Fruit fly (Drosophila melanogaster): Measurements from ENCODE around the gene Syt1.
A peak's percentile ranks its signal among the peaks of the same experiment; 100 is the strongest.

The Syt1 gene

DNA sequence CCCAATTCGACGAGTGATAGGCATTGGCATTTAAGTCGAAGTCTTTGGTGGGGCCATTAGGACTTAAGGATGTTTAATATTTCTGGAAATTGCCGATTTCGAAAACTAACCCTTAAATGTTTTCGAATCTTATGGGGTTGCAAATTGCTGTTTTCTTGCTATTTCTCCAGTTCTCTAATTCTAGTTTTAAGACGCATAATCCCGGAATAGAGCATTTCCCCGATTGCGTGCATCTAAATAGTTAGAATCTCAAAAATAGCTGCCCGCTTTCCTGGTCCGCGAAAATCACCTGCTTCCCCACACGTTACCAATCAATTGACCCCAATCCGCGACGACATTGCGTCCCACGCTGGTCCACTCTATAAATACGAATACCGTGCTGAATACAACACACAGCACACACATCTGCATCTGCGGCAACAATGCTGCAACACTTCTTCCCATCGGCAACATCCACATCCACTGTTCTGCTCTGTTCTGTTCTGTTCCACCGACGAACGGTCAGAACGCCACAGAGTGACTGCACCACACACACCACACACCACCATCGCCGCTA, 47.8 kb downstream of the Syt1 start, which contains the start of gene Bacc:
Gene Bacc (plus strand): TSS at position 542 of the 556 bp plus-strand sequence.
- TF ChIP-seq Sin3A (optimal IDR thresholded peaks at IDR 0.05) (no peak), h (optimal IDR thresholded peaks at IDR 0.05) (no peak), ttk (optimal IDR thresholded peaks at IDR 0.05) (no peak), Myc (optimal IDR thresholded peaks at IDR 0.05) (no peak), insv (optimal IDR thresholded peaks at IDR 0.05) (no peak), psq (optimal IDR thresholded peaks at IDR 0.05) (no peak)

DNA sequence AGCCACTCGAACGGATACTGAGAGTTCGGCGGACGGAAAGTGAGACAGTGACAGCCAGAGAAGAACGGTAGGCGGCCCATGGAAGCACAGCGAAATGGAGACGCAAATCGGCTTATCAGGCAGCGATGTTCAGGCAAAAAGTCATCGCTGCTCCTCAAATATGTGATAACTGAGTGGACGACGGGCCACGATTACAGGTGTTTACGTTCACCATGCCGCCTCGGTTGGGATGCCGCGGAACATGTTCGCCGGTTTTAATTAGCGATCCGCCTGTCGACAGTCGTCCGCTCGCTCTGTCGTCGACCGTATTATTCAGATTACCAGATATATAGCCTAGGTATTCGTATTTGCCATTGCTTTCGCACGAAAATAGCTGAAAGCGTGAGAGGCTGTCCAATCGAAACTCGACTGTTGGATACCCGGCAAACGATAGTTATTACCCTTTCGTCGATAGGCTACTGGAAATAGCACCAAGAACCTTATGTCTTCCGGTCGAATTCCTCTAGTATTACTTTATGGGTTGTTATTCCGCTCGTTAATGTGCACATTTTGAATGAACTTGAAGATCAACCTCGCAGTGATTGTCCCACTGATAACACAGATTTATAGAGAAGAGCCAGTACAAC, 48.6 kb downstream of the Syt1 start:
- TF ChIP-seq psq (optimal IDR thresholded peaks at IDR 0.05) (no peak), Sin3A (optimal IDR thresholded peaks at IDR 0.05) (no peak), Myc (optimal IDR thresholded peaks at IDR 0.05) (no peak), ttk (optimal IDR thresholded peaks at IDR 0.05) (no peak), insv (optimal IDR thresholded peaks at IDR 0.05) (no peak), h (optimal IDR thresholded peaks at IDR 0.05) (no peak)

DNA sequence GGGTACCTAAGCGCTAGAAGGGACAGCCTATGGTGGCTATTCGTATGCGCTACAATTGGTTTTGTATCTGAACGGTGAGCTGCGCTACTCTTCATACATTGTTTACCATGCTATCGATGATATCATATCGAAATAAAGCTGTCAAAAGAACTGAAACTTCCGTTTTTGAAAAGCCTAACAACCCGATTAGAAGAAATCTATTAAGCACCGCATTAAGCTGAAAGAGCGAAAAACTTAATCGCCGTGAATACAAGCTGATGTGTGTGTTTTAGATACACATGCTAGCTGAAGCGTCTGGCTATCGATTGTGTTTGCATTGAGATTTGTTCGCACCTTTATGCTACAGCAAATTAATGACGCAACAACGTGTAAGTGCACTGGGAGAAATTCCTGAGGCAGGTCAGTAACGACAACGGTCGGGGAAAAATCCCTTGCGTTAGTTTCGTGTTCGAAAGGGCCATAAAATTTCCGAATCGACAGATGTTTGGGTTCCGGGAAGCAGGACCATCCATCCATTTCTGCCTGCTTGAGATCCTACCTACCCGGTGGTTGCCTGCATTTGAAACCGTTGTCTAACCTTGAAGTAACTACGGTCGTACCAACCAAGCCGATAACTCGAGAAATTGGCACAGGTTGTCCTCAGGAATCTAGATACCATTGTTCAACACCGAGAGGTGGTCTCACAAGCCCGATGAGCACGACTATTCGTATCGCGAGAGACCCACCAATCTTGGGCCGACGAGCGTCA, 49.3 kb downstream of the Syt1 start:
- no peak for TF ChIP-seq Sin3A (optimal IDR thresholded peaks at IDR 0.05)
- no peak for TF ChIP-seq Myc (optimal IDR thresholded peaks at IDR 0.05)
- TF ChIP-seq h (optimal IDR thresholded peaks at IDR 0.05), result no peak
- TF ChIP-seq ttk (optimal IDR thresholded peaks at IDR 0.05), result no peak
- no peak for TF ChIP-seq psq (optimal IDR thresholded peaks at IDR 0.05)
- no peak for TF ChIP-seq insv (optimal IDR thresholded peaks at IDR 0.05)

DNA sequence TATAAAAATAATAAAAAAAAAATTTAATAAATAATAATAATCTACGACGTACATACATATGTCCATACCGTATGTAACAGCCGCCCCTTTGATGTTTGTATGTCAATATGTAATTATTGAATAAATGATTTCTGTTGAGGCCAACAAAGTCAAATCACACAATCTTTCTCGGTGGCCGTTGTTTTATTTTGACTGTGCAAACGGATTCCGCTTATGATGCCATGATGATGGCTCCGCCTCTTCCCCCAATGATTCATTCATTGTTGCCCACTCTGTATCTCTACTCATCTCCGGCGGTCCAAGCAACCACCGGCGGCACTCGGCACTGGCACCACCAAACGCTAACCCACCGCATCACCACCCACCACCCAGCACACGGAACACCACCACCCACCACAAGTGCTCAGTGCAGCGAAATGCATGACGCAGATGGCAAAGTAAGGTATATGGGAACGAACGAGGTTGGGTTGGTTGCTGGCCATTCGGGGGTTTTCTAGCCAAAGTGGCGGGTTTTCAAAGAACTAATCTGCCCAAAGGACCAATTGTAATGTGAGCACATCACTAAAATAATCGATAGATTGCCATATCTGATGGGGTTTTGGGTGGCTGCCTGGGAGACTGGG, 50.5 kb downstream of the Syt1 start:
- TF ChIP-seq psq (optimal IDR thresholded peaks at IDR 0.05) (no peak), Sin3A (optimal IDR thresholded peaks at IDR 0.05) (no peak), ttk (optimal IDR thresholded peaks at IDR 0.05) (peak; percentile 23), insv (optimal IDR thresholded peaks at IDR 0.05) (no peak)

DNA sequence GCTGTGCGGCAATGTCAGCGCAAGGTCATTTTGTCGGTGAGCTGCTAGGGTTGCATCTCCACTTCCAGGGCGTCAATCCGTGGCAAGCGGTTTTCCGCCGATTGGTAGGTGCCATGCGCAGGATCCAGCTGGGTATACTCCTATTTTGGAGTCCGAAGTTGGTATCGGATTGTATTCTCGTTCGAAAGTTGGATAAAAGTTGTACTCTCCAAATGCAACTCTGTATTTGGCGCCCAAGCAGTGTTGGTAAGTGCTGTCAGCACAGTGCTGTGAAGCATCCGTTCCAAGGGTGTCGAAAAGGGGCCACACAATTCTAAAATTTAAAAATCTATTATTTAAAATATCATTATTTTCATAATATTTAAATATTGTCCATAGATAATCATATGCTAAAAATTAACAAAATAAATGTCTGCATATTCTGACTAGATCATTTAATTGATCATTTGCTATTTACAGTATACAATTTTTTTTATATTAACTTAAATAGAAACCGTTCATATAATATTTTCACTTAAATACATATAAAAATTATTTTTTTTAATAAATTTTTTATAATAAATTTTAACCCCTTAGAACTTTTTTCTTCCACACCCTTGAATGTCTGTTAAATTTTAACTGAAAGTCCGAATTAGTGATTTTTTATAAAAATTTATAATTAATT, 51.2 kb downstream of the Syt1 start:
- TF ChIP-seq Myc (optimal IDR thresholded peaks at IDR 0.05) (no peak), insv (optimal IDR thresholded peaks at IDR 0.05) (no peak), Sin3A (optimal IDR thresholded peaks at IDR 0.05) (no peak), psq (optimal IDR thresholded peaks at IDR 0.05) (no peak), h (optimal IDR thresholded peaks at IDR 0.05) (no peak), ttk (optimal IDR thresholded peaks at IDR 0.05) (no peak)

DNA sequence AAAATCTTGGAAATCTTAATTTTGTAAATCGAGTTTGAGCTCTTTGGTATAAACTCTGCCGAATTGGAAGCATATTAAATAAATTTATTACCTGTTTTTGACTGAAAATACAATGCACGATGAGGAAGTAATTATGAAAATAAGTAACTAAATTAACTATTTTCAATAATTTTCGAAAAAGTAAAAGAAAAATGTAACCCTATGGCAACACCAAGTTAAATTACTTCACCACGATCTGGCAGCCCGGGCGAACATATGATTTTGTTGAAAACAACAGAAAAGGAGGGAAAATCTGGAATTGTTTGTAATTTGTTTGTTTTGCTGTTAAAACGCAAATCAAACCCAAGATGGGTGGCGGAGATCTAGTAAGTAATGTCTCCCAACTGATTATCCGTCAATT, 54.9 kb downstream of the Syt1 start, which contains the start of the genes CG9961 and Cwc25:
Gene CG9961 (minus strand): TSS at position 83 of the 400 bp plus-strand sequence.
Gene Cwc25 (plus strand): TSS at position 247 of the 400 bp plus-strand sequence.
- TF ChIP-seq Myc (optimal IDR thresholded peaks at IDR 0.05) (no peak), h (optimal IDR thresholded peaks at IDR 0.05) (no peak), insv (optimal IDR thresholded peaks at IDR 0.05) (no peak), Sin3A (optimal IDR thresholded peaks at IDR 0.05) (no peak), psq (optimal IDR thresholded peaks at IDR 0.05) (no peak), ttk (optimal IDR thresholded peaks at IDR 0.05) (no peak)

DNA sequence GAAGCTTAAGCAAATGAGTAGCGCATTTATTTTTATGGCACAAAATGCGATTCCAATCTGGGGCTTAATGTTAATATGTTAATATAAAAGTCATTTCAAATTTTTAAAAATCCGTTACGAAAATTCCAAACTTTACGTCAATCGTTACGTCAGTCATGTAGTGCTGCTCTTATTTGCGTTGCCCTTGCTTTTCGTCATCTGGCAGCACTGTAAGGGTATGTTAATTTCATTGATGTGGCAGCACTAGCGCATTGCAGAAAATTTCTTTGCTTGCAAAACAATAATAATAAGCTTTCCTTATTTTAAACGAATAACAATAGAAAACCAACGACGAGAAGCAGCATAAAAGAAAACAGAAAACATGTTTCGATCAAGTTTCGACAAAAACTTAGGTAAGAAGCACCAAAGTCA, 60.0 kb downstream of the Syt1 start, which contains the start of gene Hrs:
Gene Hrs (plus strand): TSS at position 167 of the 411 bp plus-strand sequence.
- no peak for TF ChIP-seq ttk (optimal IDR thresholded peaks at IDR 0.05)
- no peak for TF ChIP-seq insv (optimal IDR thresholded peaks at IDR 0.05)
- TF ChIP-seq psq (optimal IDR thresholded peaks at IDR 0.05), result no peak
- no peak for TF ChIP-seq Sin3A (optimal IDR thresholded peaks at IDR 0.05)
- TF ChIP-seq Myc (optimal IDR thresholded peaks at IDR 0.05), result no peak
- TF ChIP-seq h (optimal IDR thresholded peaks at IDR 0.05), result no peak

DNA sequence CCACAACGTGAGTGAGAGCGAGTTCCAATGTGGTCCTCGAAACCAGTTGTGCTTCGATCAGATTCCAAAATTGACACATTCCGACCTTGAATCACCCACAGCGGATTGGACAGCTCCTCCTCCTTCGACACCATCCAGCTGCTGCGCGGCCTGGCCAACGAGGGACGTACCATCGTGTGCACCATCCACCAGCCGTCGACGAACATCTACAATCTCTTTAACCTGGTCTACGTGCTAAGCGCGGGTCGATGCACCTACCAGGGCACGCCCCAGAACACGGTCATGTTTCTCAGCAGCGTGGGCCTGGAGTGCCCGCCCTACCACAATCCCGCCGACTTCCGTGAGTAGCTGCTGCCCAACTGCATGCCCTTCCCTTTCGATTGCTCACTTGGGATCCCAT, 62.2 kb downstream of the Syt1 start:
- TF ChIP-seq psq (optimal IDR thresholded peaks at IDR 0.05), result no peak
- TF ChIP-seq insv (optimal IDR thresholded peaks at IDR 0.05), result no peak

DNA sequence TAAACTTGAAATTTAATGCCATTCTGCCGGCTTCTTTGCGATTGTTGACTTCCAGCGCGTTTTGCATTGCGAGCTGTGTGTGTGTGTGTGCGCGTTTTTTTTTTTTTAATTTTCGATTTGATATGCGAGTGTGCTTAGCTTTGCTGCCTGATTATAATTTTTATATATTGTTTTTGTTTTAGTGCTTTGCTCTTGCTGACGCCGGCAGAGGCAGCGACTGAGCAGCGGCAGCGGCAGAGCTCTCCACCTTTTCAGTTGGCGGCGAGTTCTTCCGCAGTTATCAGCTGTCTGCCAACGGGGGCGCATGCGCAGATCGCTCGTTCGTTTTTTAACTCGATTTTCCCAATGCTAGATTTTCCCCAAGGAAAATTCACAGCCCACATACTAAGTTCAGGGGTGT, 64.2 kb downstream of the Syt1 start:
- TF ChIP-seq psq (optimal IDR thresholded peaks at IDR 0.05) (no peak), Sin3A (optimal IDR thresholded peaks at IDR 0.05) (no peak), Myc (optimal IDR thresholded peaks at IDR 0.05) (no peak), h (optimal IDR thresholded peaks at IDR 0.05) (no peak), insv (optimal IDR thresholded peaks at IDR 0.05) (no peak), ttk (optimal IDR thresholded peaks at IDR 0.05) (no peak)

DNA sequence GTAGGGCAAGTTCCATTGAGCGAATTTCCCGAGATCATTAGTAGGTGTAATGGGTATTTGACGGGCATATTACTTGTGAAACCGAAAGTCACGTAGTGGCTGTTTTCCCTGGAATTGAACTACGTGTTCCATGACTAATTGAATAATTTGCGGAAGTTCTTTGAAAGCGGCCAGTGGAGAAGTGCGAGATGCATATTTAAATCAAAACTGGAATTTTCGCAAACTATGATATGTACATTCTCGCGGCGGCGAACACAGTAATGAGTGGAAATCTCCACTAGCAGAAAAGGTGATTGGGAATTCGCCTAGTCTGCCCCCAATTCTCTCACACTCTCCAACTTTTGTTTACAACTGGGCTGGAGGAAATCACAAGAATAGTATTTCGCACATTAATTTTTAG, 64.8 kb downstream of the Syt1 start:
- TF ChIP-seq Myc (optimal IDR thresholded peaks at IDR 0.05), result no peak

DNA sequence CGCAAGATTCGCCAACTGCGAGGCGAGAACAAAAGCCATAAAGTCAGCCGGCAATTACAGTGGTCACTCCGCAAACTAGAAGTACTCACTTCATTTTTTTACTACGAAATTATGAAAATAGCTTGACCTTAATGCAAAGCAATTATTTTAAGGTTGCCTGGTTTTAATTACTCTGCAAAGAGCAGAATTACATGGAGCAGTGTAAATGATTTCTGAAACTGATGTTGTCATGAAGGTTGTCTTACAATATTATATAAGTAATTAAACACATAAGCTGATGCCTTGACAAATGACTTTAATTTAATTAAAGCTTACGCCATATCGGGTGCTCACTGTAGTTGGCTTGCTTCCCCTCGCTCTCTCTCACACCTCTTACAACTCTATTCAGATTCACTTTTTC, 65.6 kb downstream of the Syt1 start:
- TF ChIP-seq insv (optimal IDR thresholded peaks at IDR 0.05) (no peak), h (optimal IDR thresholded peaks at IDR 0.05) (no peak), Sin3A (optimal IDR thresholded peaks at IDR 0.05) (no peak), psq (optimal IDR thresholded peaks at IDR 0.05) (no peak), Myc (optimal IDR thresholded peaks at IDR 0.05) (no peak), ttk (optimal IDR thresholded peaks at IDR 0.05) (no peak)
